Worm (Caenorhabditis elegans) whole organism, late embryonic: Measurements from ENCODE around the gene grl-10.

Experiments used
- hlh-8 ChIP-seq: sonication (generic microtip); optimal IDR thresholded peaks from 2 replicates; lab custom pipeline; 2016; ENCODE audit warnings: missing genotype, missing genetic modification characterization, missing compliant biosample characterization
- mec-3 ChIP-seq: sonication (generic microtip); optimal IDR thresholded peaks from 2 replicates; lab custom pipeline; 2016; ENCODE audit warnings: borderline replicate concordance, missing genetic modification characterization, missing compliant biosample characterization
- unc-55 ChIP-seq: sonication (generic microtip); optimal IDR thresholded peaks from 2 replicates; lab custom pipeline; 2017; ENCODE audit warnings: missing biosample characterization, missing genetic modification reagents, missing genetic modification characterization

Gene grl-10

DNA sequence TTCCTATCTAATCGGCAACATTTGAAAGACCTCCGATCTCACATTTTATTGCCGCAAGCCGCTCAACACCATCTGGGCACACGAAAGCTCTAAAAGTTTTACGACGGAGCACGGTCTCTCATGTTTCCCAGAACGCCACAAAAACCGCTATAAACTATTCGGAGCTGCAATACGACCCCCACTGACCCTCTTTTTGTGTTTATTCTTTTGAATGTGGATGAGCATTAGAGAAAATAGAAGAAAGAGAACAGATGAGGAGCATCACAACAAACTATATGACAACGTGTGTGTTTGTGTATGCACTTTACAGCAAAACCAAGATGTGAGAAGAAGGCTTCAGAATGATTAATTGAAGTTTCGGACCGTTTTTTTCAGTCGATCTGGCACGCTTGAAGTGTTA, 49.8 kb downstream of the grl-10 start:
- TF ChIP-seq unc-55 (GFP tag; lab: Kevin White, UChicago) (peak; percentile 10), mec-3 (no peak), hlh-8 (tag; lab: Kevin White, UChicago) (peak; percentile 58)
- TF ChIP-seq, all 69 proteins: peak for 2
